Worm (Caenorhabditis elegans) whole organism, L3 larva: ENCODE measurements around the gene bath-30.

Source experiments
- R02D3.7 ChIP-seq: fragments of 150-350 bp; optimal IDR thresholded peaks from 2 replicates; lab custom pipeline; 2014; ENCODE audit warnings: missing biosample characterization, missing genetic modification characterization
- ZK546.5 ChIP-seq: sonication (generic microtip); optimal IDR thresholded peaks from 2 replicates; lab custom pipeline; 2017; ENCODE audit warnings: missing biosample characterization, missing genetic modification characterization
- ama-1 ChIP-seq: fragments of 150-350 bp; optimal IDR thresholded peaks from 2 replicates; lab custom pipeline; 2018
- ceh-16 ChIP-seq: sonication (generic microtip); optimal IDR thresholded peaks from 2 replicates; lab custom pipeline; 2017; ENCODE audit warnings: missing biosample characterization, missing genetic modification characterization
- lin-15B ChIP-seq: fragments of 150-350 bp; optimal IDR thresholded peaks from 2 replicates; lab custom pipeline; 2014; ENCODE audit warnings: missing biosample characterization, missing genetic modification characterization
- mml-1 ChIP-seq: fragments of 150-350 bp; sonication (generic microtip); optimal IDR thresholded peaks from 3 replicates; lab custom pipeline; 2014; ENCODE audit warnings: missing biosample characterization, missing genetic modification characterization
- nhr-11 ChIP-seq: fragments of 150-350 bp; optimal IDR thresholded peaks from 2 replicates; lab custom pipeline; 2014; ENCODE audit warnings: missing biosample characterization, missing genetic modification characterization
- nhr-77 ChIP-seq: fragments of 150-350 bp; optimal IDR thresholded peaks from 2 replicates; lab custom pipeline; 2014; ENCODE audit warnings: missing biosample characterization, missing genetic modification characterization
- pqm-1 ChIP-seq: fragments of 150-350 bp; optimal IDR thresholded peaks from 2 replicates; lab custom pipeline; 2017; ENCODE audit warnings: missing biosample characterization, missing genetic modification characterization, inconsistent platforms
- snpc-4 ChIP-seq: fragments of 150-350 bp; optimal IDR thresholded peaks from 2 replicates; lab custom pipeline; 2014; ENCODE audit warnings: missing biosample characterization, missing genetic modification characterization

DNA sequence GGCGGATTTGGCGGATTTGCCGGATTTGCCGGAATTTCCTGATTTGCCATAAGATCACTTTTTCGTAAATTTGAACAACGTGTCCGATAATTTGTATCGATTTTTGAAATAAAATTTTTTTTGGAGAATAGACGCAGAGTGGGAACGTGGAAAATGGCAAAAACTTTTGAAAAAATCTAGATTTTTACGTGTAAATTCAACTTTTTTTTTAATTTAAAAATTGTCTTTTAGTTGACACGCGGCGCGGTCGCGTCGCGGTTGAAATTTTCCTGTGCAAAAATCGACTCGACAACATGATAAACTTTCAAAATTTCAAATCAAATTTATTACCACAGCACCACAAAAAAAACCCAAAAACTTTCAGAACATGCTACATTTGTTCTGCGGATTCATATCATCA is 49.3 kb upstream of the bath-30 start, which contains the start of gene nep-20:
- TF ChIP-seq nhr-77 (tag; lab: Kevin White, UChicago): no peak
- TF ChIP-seq lin-15B (tag; lab: Kevin White, UChicago): no peak
- TF ChIP-seq nhr-11: no peak
- TF ChIP-seq mml-1: no peak
- no peak for TF ChIP-seq snpc-4 (tag; lab: Kevin White, UChicago)
- no peak for TF ChIP-seq ama-1 (lab: Kevin White, UChicago)
- no peak for TF ChIP-seq R02D3.7 (tag; lab: Kevin White, UChicago)
- TF ChIP-seq pqm-1 (tag; lab: Kevin White, UChicago): no peak
- TF ChIP-seq ZK546.5 (tag; lab: Kevin White, UChicago): no peak
- no peak for TF ChIP-seq ceh-16
